Fruit fly (Drosophila melanogaster) whole organism, embryonic: ENCODE measurements around the gene Tim17b1.
A peak's percentile ranks its signal among the peaks of the same experiment; 100 is the strongest.

Experiments
- Adf1 ChIP-seq: fragments of 200-800 bp; sonication (Bioruptor generic); IDR thresholded peaks from 2 replicates; pipeline ENCODE4 v1.3.6; 2022; ENCODE audit warnings: missing biosample characterization, missing genetic modification characterization
- Atf6 ChIP-seq: fragments of 200-800 bp; sonication (Bioruptor generic); IDR thresholded peaks from 2 replicates; pipeline ENCODE4 v1.3.6; 2022; ENCODE audit warnings: missing biosample characterization, missing genetic modification characterization
- Bgb ChIP-seq: fragments of 200-800 bp; sonication (Bioruptor generic); IDR thresholded peaks from 2 replicates; pipeline ENCODE4 v1.3.6; 2022; ENCODE audit warnings: missing biosample characterization, missing genetic modification characterization; ENCODE audit not compliant: partially characterized antibody
- CG11247 ChIP-seq: fragments of 200-800 bp; sonication (Bioruptor generic); IDR thresholded peaks from 2 replicates; pipeline ENCODE4 v1.3.6; 2022; ENCODE audit warnings: missing biosample characterization, missing genetic modification characterization
- CG1832 ChIP-seq: fragments of 200-800 bp; sonication (Bioruptor generic); optimal IDR thresholded peaks from 2 replicates; lab custom pipeline; 2017; ENCODE audit warnings: missing biosample characterization, mild to moderate bottlenecking, missing genetic modification characterization, inconsistent platforms
- CG33213 ChIP-seq: fragments of 200-800 bp; sonication (Bioruptor generic); optimal IDR thresholded peaks from 3 replicates; lab custom pipeline; 2016; ENCODE audit warnings: missing biosample characterization, missing genetic modification characterization
- CG4707 ChIP-seq: fragments of 200-800 bp; sonication (Bioruptor generic); optimal IDR thresholded peaks from 2 replicates; lab custom pipeline; 2018; ENCODE audit warnings: missing biosample characterization, mild to moderate bottlenecking, missing genetic modification characterization, moderate library complexity
- CG4730 ChIP-seq: fragments of 200-800 bp; sonication (Bioruptor generic); IDR thresholded peaks from 2 replicates; pipeline ENCODE4 v1.3.6; 2022; ENCODE audit warnings: missing biosample characterization, missing genetic modification characterization
- CG7839 ChIP-seq: fragments of 200-800 bp; sonication (Bioruptor generic); optimal IDR thresholded peaks from 3 replicates; lab custom pipeline; 2018; ENCODE audit warnings: missing biosample characterization, mild to moderate bottlenecking, missing genetic modification characterization, moderate library complexity
- CG7963 ChIP-seq: fragments of 200-800 bp; sonication (Bioruptor generic); IDR thresholded peaks from 3 replicates; pipeline ENCODE4 v1.3.6; 2022; ENCODE audit warnings: missing biosample characterization, missing genetic modification characterization; ENCODE audit not compliant: partially characterized antibody
- CG8765 ChIP-seq: fragments of 200-800 bp; sonication (Bioruptor generic); IDR thresholded peaks from 2 replicates; pipeline ENCODE4 v1.3.6; 2022; ENCODE audit warnings: missing biosample characterization, missing genetic modification characterization
- CG8944 ChIP-seq: fragments of 200-800 bp; sonication (Bioruptor generic); optimal IDR thresholded peaks from 3 replicates; lab custom pipeline; 2016; ENCODE audit warnings: missing biosample characterization, missing genetic modification characterization
- CG9437 ChIP-seq: fragments of 200-800 bp; sonication (Bioruptor generic); optimal IDR thresholded peaks from 2 replicates; lab custom pipeline; 2018; ENCODE audit warnings: missing biosample characterization, mild to moderate bottlenecking, missing genetic modification characterization
- CG9609 ChIP-seq: fragments of 200-800 bp; sonication (Bioruptor generic); optimal IDR thresholded peaks from 3 replicates; lab custom pipeline; 2016; ENCODE audit warnings: missing biosample characterization, missing genetic modification characterization
- CHES-1-like ChIP-seq: fragments of 200-800 bp; sonication (Bioruptor generic); optimal IDR thresholded peaks from 2 replicates; lab custom pipeline; 2016; ENCODE audit warnings: missing biosample characterization, missing genetic modification characterization
- CTCF ChIP-seq: fragments of 200-800 bp; sonication (Bioruptor generic); optimal IDR thresholded peaks from 2 replicates; lab custom pipeline; 2017; ENCODE audit warnings: missing biosample characterization, mild to moderate bottlenecking, missing genetic modification characterization, moderate library complexity
- Chrac-16 ChIP-seq: fragments of 200-800 bp; sonication (Bioruptor generic); optimal IDR thresholded peaks from 3 replicates; lab custom pipeline; 2016; ENCODE audit warnings: missing biosample characterization, missing genetic modification characterization
- D ChIP-seq, 2 experiments: fragments of 200-800 bp in 1 of 2; fragments of >200 bp in 1 of 2; sonication (Bioruptor generic) in 1 of 2; optimal IDR thresholded peaks; 2 replicates in 1 of 2; 3 replicates in 1 of 2; lab custom pipeline; 2017; ENCODE audit warnings: mild to moderate bottlenecking in 1 of 2, missing biosample characterization in 1 of 2, missing genetic modification characterization in 1 of 2, missing genetic modification reagents in 1 of 2
- Dll ChIP-seq: fragments of 200-800 bp; sonication (Bioruptor generic); IDR thresholded peaks from 4 replicates; pipeline ENCODE4 v1.3.6; 2022; ENCODE audit warnings: missing biosample characterization, missing genetic modification characterization; ENCODE audit not compliant: partially characterized antibody
- Doc3 ChIP-seq: fragments of 200-800 bp; sonication (Bioruptor generic); IDR thresholded peaks from 3 replicates; pipeline ENCODE4 v1.3.6; 2022; ENCODE audit warnings: missing biosample characterization, missing genetic modification characterization; ENCODE audit not compliant: partially characterized antibody
- Elba2 ChIP-seq: fragments of 200-800 bp; sonication (Bioruptor generic); optimal IDR thresholded peaks from 3 replicates; lab custom pipeline; 2016; ENCODE audit warnings: missing biosample characterization, missing genetic modification characterization
- Ets65A ChIP-seq: fragments of 200-800 bp; sonication (Bioruptor generic); peaks from one replicate; lab custom pipeline; 2016; ENCODE audit warnings: missing biosample characterization, missing genetic modification characterization
- HHEX ChIP-seq: fragments of 200-800 bp; sonication (Bioruptor generic); optimal IDR thresholded peaks from 3 replicates; lab custom pipeline; 2017; ENCODE audit warnings: missing biosample characterization, mild to moderate bottlenecking, missing genetic modification characterization, missing genetic modification reagents
- HLH3B ChIP-seq: fragments of 200-800 bp; sonication (Bioruptor generic); IDR thresholded peaks from 2 replicates; pipeline ENCODE4 v1.3.6; 2022; ENCODE audit warnings: missing biosample characterization, missing genetic modification characterization
- HLHmδ ChIP-seq: fragments of 200-800 bp; sonication (Bioruptor generic); optimal IDR thresholded peaks from 2 replicates; lab custom pipeline; 2018; ENCODE audit warnings: missing biosample characterization, mild to moderate bottlenecking, missing genetic modification characterization, moderate library complexity
- Mrtf ChIP-seq: fragments of 200-800 bp; sonication (Bioruptor generic); IDR thresholded peaks from 3 replicates; pipeline ENCODE4 v1.3.6; 2022; ENCODE audit warnings: missing biosample characterization, missing genetic modification characterization
- YL-1 ChIP-seq: fragments of 200-800 bp; sonication (Bioruptor generic); optimal IDR thresholded peaks from 3 replicates; lab custom pipeline; 2017; ENCODE audit warnings: missing biosample characterization, mild to moderate bottlenecking, missing genetic modification characterization
- exex ChIP-seq: fragments of 200-800 bp; sonication (Bioruptor generic); optimal IDR thresholded peaks from 4 replicates; lab custom pipeline; 2018; ENCODE audit warnings: missing biosample characterization, mild to moderate bottlenecking, missing genetic modification characterization, moderate library complexity
- fd3F ChIP-seq: fragments of 200-800 bp; sonication (Bioruptor generic); optimal IDR thresholded peaks from 2 replicates; lab custom pipeline; 2018; ENCODE audit warnings: missing biosample characterization, mild to moderate bottlenecking, missing genetic modification characterization, moderate library complexity
- fu2 ChIP-seq: fragments of 200-800 bp; sonication (Bioruptor generic); optimal IDR thresholded peaks from 2 replicates; lab custom pipeline; 2016; ENCODE audit warnings: missing biosample characterization, missing genetic modification characterization
- gfzf ChIP-seq: fragments of 200-800 bp; sonication (Bioruptor generic); optimal IDR thresholded peaks from 2 replicates; lab custom pipeline; 2016; ENCODE audit warnings: missing biosample characterization, mild to moderate bottlenecking, missing genetic modification characterization, moderate library complexity
- ham ChIP-seq: fragments of 200-800 bp; sonication (Bioruptor generic); IDR thresholded peaks from 2 replicates; pipeline ENCODE4 v1.3.6; 2022; ENCODE audit warnings: missing biosample characterization, missing genetic modification characterization
- ind ChIP-seq: fragments of 200-800 bp; sonication (Bioruptor generic); optimal IDR thresholded peaks from 3 replicates; lab custom pipeline; 2016; ENCODE audit warnings: missing biosample characterization, missing genetic modification characterization
- lola ChIP-seq, 3 experiments: fragments of >200 bp in 2 of 3; fragments of 200-800 bp in 1 of 3; sonication (Bioruptor generic) in 1 of 3; optimal IDR thresholded peaks; 2 replicates each; lab custom pipeline; 2017 to 2019; ENCODE audit warnings: missing biosample characterization in 3 of 3, missing genetic modification characterization in 3 of 3, mild to moderate bottlenecking in 1 of 3, moderate library complexity in 1 of 3
- maf-S ChIP-seq: fragments of 200-800 bp; sonication (Bioruptor generic); optimal IDR thresholded peaks from 2 replicates; lab custom pipeline; 2016; ENCODE audit warnings: missing biosample characterization, missing genetic modification characterization
- mam ChIP-seq: fragments of 200-800 bp; sonication (Bioruptor generic); optimal IDR thresholded peaks from 3 replicates; lab custom pipeline; 2016; ENCODE audit warnings: missing biosample characterization, missing genetic modification characterization
- odd ChIP-seq: fragments of 200-800 bp; sonication (Bioruptor generic); optimal IDR thresholded peaks from 2 replicates; lab custom pipeline; 2017; ENCODE audit warnings: missing biosample characterization, mild to moderate bottlenecking, missing genetic modification characterization
- org-1 ChIP-seq: fragments of 200-800 bp; sonication (Bioruptor generic); optimal IDR thresholded peaks from 2 replicates; lab custom pipeline; 2017; ENCODE audit warnings: missing biosample characterization, missing genetic modification characterization
- peb ChIP-seq: fragments of 200-800 bp; sonication (Bioruptor generic); IDR thresholded peaks from 2 replicates; pipeline ENCODE4 v1.3.6; 2022; ENCODE audit warnings: missing biosample characterization, missing genetic modification characterization
- pros ChIP-seq: fragments of 200-800 bp; sonication (Bioruptor generic); optimal IDR thresholded peaks from 3 replicates; lab custom pipeline; 2019; ENCODE audit warnings: missing biosample characterization, mild to moderate bottlenecking, missing genetic modification characterization, moderate library complexity
- pum ChIP-seq: fragments of 200-800 bp; sonication (Bioruptor generic); optimal IDR thresholded peaks from 2 replicates; lab custom pipeline; 2016; ENCODE audit warnings: missing biosample characterization, missing genetic modification characterization
- ranshi ChIP-seq: fragments of 200-800 bp; sonication (Bioruptor generic); IDR thresholded peaks from 2 replicates; pipeline ENCODE4 v1.3.6; 2022; ENCODE audit warnings: missing biosample characterization, missing genetic modification characterization
- ro ChIP-seq: fragments of 200-800 bp; sonication (Bioruptor generic); IDR thresholded peaks from 2 replicates; pipeline ENCODE4 v1.3.6; 2022; ENCODE audit warnings: missing biosample characterization, missing genetic modification characterization
- sima ChIP-seq: fragments of 200-800 bp; sonication (Bioruptor generic); optimal IDR thresholded peaks from 2 replicates; lab custom pipeline; 2016; ENCODE audit warnings: missing biosample characterization, missing genetic modification characterization
- slou ChIP-seq: fragments of 200-800 bp; sonication (Bioruptor generic); optimal IDR thresholded peaks from 3 replicates; lab custom pipeline; 2016; ENCODE audit warnings: missing biosample characterization, missing genetic modification characterization
- ssp ChIP-seq: fragments of 200-800 bp; sonication (Bioruptor generic); IDR thresholded peaks from 2 replicates; pipeline ENCODE4 v1.3.6; 2022; ENCODE audit warnings: missing biosample characterization, missing genetic modification characterization
- tio ChIP-seq: fragments of 200-800 bp; sonication (Bioruptor generic); optimal IDR thresholded peaks from 2 replicates; lab custom pipeline; 2017; ENCODE audit warnings: missing biosample characterization, missing genetic modification characterization, inconsistent platforms
- trem ChIP-seq: fragments of 200-800 bp; optimal IDR thresholded peaks from 3 replicates; lab custom pipeline; 2019; ENCODE audit warnings: missing biosample characterization, mild to moderate bottlenecking, missing genetic modification characterization, moderate library complexity
- z ChIP-seq: fragments of 200-800 bp; sonication (Bioruptor generic); IDR thresholded peaks from 3 replicates; pipeline ENCODE4 v1.3.6; 2022; ENCODE audit warnings: missing biosample characterization, missing genetic modification characterization
- zf30C ChIP-seq: fragments of 200-800 bp; sonication (Bioruptor generic); optimal IDR thresholded peaks from 3 replicates; lab custom pipeline; 2018; ENCODE audit warnings: missing biosample characterization, mild to moderate bottlenecking, missing genetic modification characterization

Gene Tim17b1

DNA sequence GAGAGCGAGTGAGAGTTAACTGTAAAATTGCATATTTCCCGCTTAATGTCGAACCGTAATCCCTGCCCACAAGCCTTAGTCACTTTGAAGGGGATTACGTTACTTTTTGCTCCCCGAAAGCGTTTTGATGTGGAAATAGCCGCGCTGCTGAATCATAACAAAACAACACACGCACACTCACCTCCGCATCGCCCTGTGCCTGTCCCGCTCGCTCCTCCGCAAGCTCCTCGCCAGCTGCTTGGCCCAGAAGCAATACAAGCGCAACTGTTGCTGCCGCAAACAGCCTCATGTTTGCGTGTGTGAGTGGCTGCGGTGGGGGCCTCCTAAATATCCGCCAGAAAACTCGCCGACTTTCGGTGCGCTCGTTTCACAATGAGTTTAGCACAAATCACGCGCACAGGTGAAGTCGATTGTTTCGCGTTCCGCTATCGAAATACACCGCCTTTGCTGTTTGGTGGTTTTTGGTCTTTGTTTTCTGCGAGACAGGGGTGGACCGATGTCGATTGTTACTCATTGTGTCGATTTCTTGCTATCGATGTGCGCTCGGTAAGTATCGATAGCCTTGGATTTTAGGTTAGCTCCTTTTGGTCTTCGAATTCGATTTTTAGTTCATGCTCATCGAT, 48.6 kb upstream of the Tim17b1 start, which contains the start of gene CtsF (continued):
- no peak for TF ChIP-seq CG9609
- TF ChIP-seq HLH3B (GFP tag; lab: Robert Waterston, UW) = no peak
- TF ChIP-seq fu2 (GFP tag; lab: Kevin White, UChicago) = no peak
- peak; percentile 37 for TF ChIP-seq CG33213 (GFP tag; lab: Kevin White, UChicago)
- TF ChIP-seq CG9437 (GFP tag; lab: Kevin White, UChicago) = no peak
- no peak for TF ChIP-seq ham (GFP tag; lab: Robert Waterston, UW)
- peak; percentile 81 for TF ChIP-seq YL-1 (GFP tag; lab: Kevin White, UChicago)
- peak; percentile 41 for TF ChIP-seq gfzf (GFP tag; lab: Kevin White, UChicago)
- TF ChIP-seq pum (GFP tag; lab: Kevin White, UChicago) = no peak
- TF ChIP-seq ssp = 0 out of 2 replicates have a peak, but pooled peaks have one; percentile 20
- peak; percentile 35 for TF ChIP-seq odd
- TF ChIP-seq Mrtf (GFP tag; lab: Robert Waterston, UW) = 0 out of 3 replicates have a peak, but pooled peaks have one; percentile 17
- peak; percentile 99 for TF ChIP-seq CG7963 (GFP tag; lab: Robert Waterston, UW)
- peak; percentile 63 for TF ChIP-seq trem (tag; lab: Kevin White, UChicago)
- TF ChIP-seq pros (GFP tag; lab: Kevin White, UChicago) = peak; percentile 22
- no peak for TF ChIP-seq mam (GFP tag; lab: Kevin White, UChicago)
- no peak for TF ChIP-seq exex
- no peak for TF ChIP-seq CTCF (GFP tag; lab: Kevin White, UChicago)
- no peak for TF ChIP-seq maf-S (GFP tag; lab: Kevin White, UChicago)
- no peak for TF ChIP-seq zf30C (GFP tag; lab: Kevin White, UChicago)
- peak; percentile 98 for TF ChIP-seq Dll (GFP tag; lab: Robert Waterston, UW)
- no peak for TF ChIP-seq CG8944
- TF ChIP-seq Ets65A (GFP tag; lab: Kevin White, UChicago) = no peak
- TF ChIP-seq HHEX (GFP tag; lab: Kevin White, UChicago) = no peak
- TF ChIP-seq sima (GFP tag; lab: Kevin White, UChicago) = no peak
- no peak for TF ChIP-seq HLHmδ (GFP tag; lab: Kevin White, UChicago)
- no peak for TF ChIP-seq Chrac-16 (GFP tag; lab: Kevin White, UChicago)
- no peak for TF ChIP-seq ro (GFP tag; lab: Robert Waterston, UW)
- peak; percentile 84 for TF ChIP-seq CG1832 (GFP tag; lab: Kevin White, UChicago)
- TF ChIP-seq peb (GFP tag; lab: Robert Waterston, UW) = no peak
- peak; percentile 32; the same call in 1 of the 2 replicates for TF ChIP-seq CG11247 (GFP tag; lab: Robert Waterston, UW)
- peak; percentile 97 for TF ChIP-seq Doc3
- peak; percentile 71 for TF ChIP-seq D (optimal IDR thresholded peaks at IDR 0.05; lab: Kevin White, UChicago)
- TF ChIP-seq D (GFP tag; optimal IDR thresholded peaks at IDR 0.05; lab: Kevin White, UChicago) = no peak
- no peak for TF ChIP-seq lola (GFP tag; optimal IDR thresholded peaks at IDR 0.05; lab: Kevin White, UChicago)
- TF ChIP-seq ind (GFP tag; lab: Kevin White, UChicago) = no peak
- TF ChIP-seq Atf6 (GFP tag; lab: Robert Waterston, UW) = peak; percentile 43; the same call in 1 of the 2 replicates
- no peak for TF ChIP-seq CG8765 (GFP tag; lab: Robert Waterston, UW)
- peak; percentile 67 for TF ChIP-seq Adf1 (GFP tag; lab: Robert Waterston, UW)
- TF ChIP-seq org-1 (GFP tag; lab: Kevin White, UChicago) = no peak
- TF ChIP-seq z (GFP tag; lab: Robert Waterston, UW) = 0 out of 3 replicates have a peak, but pooled peaks have one; percentile 30
- no peak for TF ChIP-seq fd3F (GFP tag; lab: Kevin White, UChicago)
- no peak for TF ChIP-seq CG7839 (tag; lab: Kevin White, UChicago)
- no peak; the same call in 1 of the 2 replicates for TF ChIP-seq ranshi (GFP tag; lab: Robert Waterston, UW)
- peak; percentile 49 for TF ChIP-seq CHES-1-like (GFP tag; lab: Kevin White, UChicago)
- TF ChIP-seq slou (GFP tag; lab: Kevin White, UChicago) = no peak
- TF ChIP-seq CG4730 (GFP tag; lab: Robert Waterston, UW) = no peak
- no peak for TF ChIP-seq tio
- peak; percentile 100 for TF ChIP-seq Bgb (GFP tag; lab: Robert Waterston, UW)
- TF ChIP-seq Elba2 (GFP tag; lab: Kevin White, UChicago) = no peak
- no peak for TF ChIP-seq CG4707
